Fruit fly (Drosophila melanogaster) whole organism, embryonic: ENCODE measurements around the gene eya.

Experiments used
- Blimp-1 ChIP-seq: fragments of 200-800 bp; sonication (Bioruptor generic); optimal IDR thresholded peaks from 3 replicates; lab custom pipeline; 2018; ENCODE audit warnings: missing biosample characterization, missing genetic modification characterization, mild to moderate bottlenecking, moderate library complexity, missing genetic modification reagents
- C15 ChIP-seq: fragments of 200-800 bp; sonication (Bioruptor generic); IDR thresholded peaks from 3 replicates; pipeline ENCODE4 v1.3.6; 2022; ENCODE audit warnings: missing biosample characterization, missing genetic modification characterization
- CG10431 ChIP-seq: fragments of 200-800 bp; sonication (Bioruptor generic); optimal IDR thresholded peaks from 3 replicates; lab custom pipeline; 2018; ENCODE audit warnings: missing biosample characterization, mild to moderate bottlenecking, missing genetic modification characterization
- CG10462 ChIP-seq: fragments of 200-800 bp; sonication (Bioruptor generic); optimal IDR thresholded peaks from 2 replicates; lab custom pipeline; 2016; ENCODE audit warnings: missing biosample characterization, missing genetic modification characterization
- CG10543 ChIP-seq: fragments of 200-800 bp; sonication (Bioruptor generic); optimal IDR thresholded peaks from 3 replicates; lab custom pipeline; 2017; ENCODE audit warnings: missing biosample characterization, mild to moderate bottlenecking, missing genetic modification characterization, moderate library complexity
- CG11456 ChIP-seq: fragments of 200-800 bp; sonication (Bioruptor generic); IDR thresholded peaks from 3 replicates; pipeline ENCODE4 v1.3.6; 2022; ENCODE audit warnings: missing biosample characterization, missing genetic modification characterization
- CG11696 ChIP-seq: fragments of 200-800 bp; sonication (Bioruptor generic); IDR thresholded peaks from 2 replicates; pipeline ENCODE4 v1.3.6; 2022; ENCODE audit warnings: missing biosample characterization, missing genetic modification characterization
- CG1603 ChIP-seq: fragments of 200-800 bp; sonication (Bioruptor generic); optimal IDR thresholded peaks from 2 replicates; lab custom pipeline; 2019; ENCODE audit warnings: missing biosample characterization, mild to moderate bottlenecking, missing genetic modification characterization, moderate library complexity
- CG17385 ChIP-seq: fragments of 200-800 bp; sonication (Bioruptor generic); optimal IDR thresholded peaks from 3 replicates; lab custom pipeline; 2018; ENCODE audit warnings: missing biosample characterization, mild to moderate bottlenecking, missing genetic modification characterization
- CG17829 ChIP-seq: fragments of 200-800 bp; optimal IDR thresholded peaks from 2 replicates; lab custom pipeline; 2019; ENCODE audit warnings: missing biosample characterization, mild to moderate bottlenecking, missing genetic modification characterization, moderate library complexity
- CG34422 ChIP-seq: fragments of 200-800 bp; sonication (Bioruptor generic); IDR thresholded peaks from 3 replicates; pipeline ENCODE4 v1.3.6; 2022; ENCODE audit warnings: missing biosample characterization, missing genetic modification characterization
- CG42726 ChIP-seq: fragments of 200-800 bp; sonication (Bioruptor generic); IDR thresholded peaks from 2 replicates; pipeline ENCODE4 v1.3.6; 2022; ENCODE audit warnings: missing biosample characterization, missing genetic modification characterization; ENCODE audit not compliant: partially characterized antibody
- CG4617 ChIP-seq: fragments of 200-800 bp; sonication (Bioruptor generic); optimal IDR thresholded peaks from 3 replicates; lab custom pipeline; 2016; ENCODE audit warnings: missing biosample characterization, missing genetic modification characterization, borderline replicate concordance
- CG4854 ChIP-seq: fragments of 200-800 bp; sonication (Bioruptor generic); optimal IDR thresholded peaks from 2 replicates; lab custom pipeline; 2016; ENCODE audit warnings: missing biosample characterization, missing genetic modification characterization, inconsistent platforms
- CG6654 ChIP-seq: fragments of 200-800 bp; sonication (Bioruptor generic); optimal IDR thresholded peaks from 2 replicates; lab custom pipeline; 2017; ENCODE audit warnings: missing biosample characterization, mild to moderate bottlenecking, missing genetic modification characterization
- CG8359 ChIP-seq: fragments of 200-800 bp; sonication (Bioruptor generic); optimal IDR thresholded peaks from 2 replicates; lab custom pipeline; 2017; ENCODE audit warnings: missing biosample characterization, mild to moderate bottlenecking, missing genetic modification characterization, borderline replicate concordance
- CG8924 ChIP-seq: fragments of 200-800 bp; optimal IDR thresholded peaks from 3 replicates; lab custom pipeline; 2019; ENCODE audit warnings: missing biosample characterization, mild to moderate bottlenecking, missing genetic modification characterization, moderate library complexity
- CG9727 ChIP-seq: fragments of 200-800 bp; sonication (Bioruptor generic); optimal IDR thresholded peaks from 3 replicates; lab custom pipeline; 2017; ENCODE audit warnings: missing biosample characterization, mild to moderate bottlenecking, missing genetic modification characterization
- Dll ChIP-seq: fragments of 200-800 bp; sonication (Bioruptor generic); IDR thresholded peaks from 4 replicates; pipeline ENCODE4 v1.3.6; 2022; ENCODE audit warnings: missing biosample characterization, missing genetic modification characterization; ENCODE audit not compliant: partially characterized antibody
- Drgx ChIP-seq: fragments of 200-800 bp; sonication (Bioruptor generic); IDR thresholded peaks from 2 replicates; pipeline ENCODE4 v1.3.6; 2022; ENCODE audit warnings: missing biosample characterization, missing genetic modification characterization
- Eip74EF ChIP-seq, 2 experiments: fragments of 200-800 bp in 1 of 2; fragments of >200 bp in 1 of 2; sonication (Bioruptor generic) in 1 of 2; optimal IDR thresholded peaks; 2 replicates each; lab custom pipeline; 2017 to 2019; ENCODE audit warnings: missing biosample characterization in 2 of 2, missing genetic modification characterization in 2 of 2, mild to moderate bottlenecking in 1 of 2, moderate library complexity in 1 of 2
- Ets97D ChIP-seq: fragments of 200-800 bp; sonication (Bioruptor generic); optimal IDR thresholded peaks from 3 replicates; lab custom pipeline; 2016; ENCODE audit warnings: missing biosample characterization, missing genetic modification characterization
- GATAe ChIP-seq: fragments of 200-800 bp; sonication (Bioruptor generic); conservative IDR thresholded peaks from 2 replicates; pipeline ENCODE4 v1.3.6; 2022; ENCODE audit warnings: missing biosample characterization, missing genetic modification characterization
- Hr51 ChIP-seq, 2 experiments: fragments of 200-800 bp; sonication (Bioruptor generic); optimal IDR thresholded peaks; 2 replicates in 1 of 2; 3 replicates in 1 of 2; lab custom pipeline; 2016 to 2018; ENCODE audit warnings: missing biosample characterization in 2 of 2, missing genetic modification characterization in 2 of 2, mild to moderate bottlenecking in 1 of 2, moderate library complexity in 1 of 2
- Hsf ChIP-seq: fragments of 200-800 bp; sonication (Bioruptor generic); optimal IDR thresholded peaks from 3 replicates; lab custom pipeline; 2016; ENCODE audit warnings: missing biosample characterization, missing genetic modification characterization
- NfI ChIP-seq: fragments of 200-800 bp; sonication (Bioruptor generic); optimal IDR thresholded peaks from 3 replicates; lab custom pipeline; 2018; ENCODE audit warnings: missing biosample characterization, mild to moderate bottlenecking, missing genetic modification characterization, moderate library complexity
- Oli ChIP-seq: fragments of 200-800 bp; sonication (Bioruptor generic); optimal IDR thresholded peaks from 2 replicates; lab custom pipeline; 2018; ENCODE audit warnings: missing biosample characterization, mild to moderate bottlenecking, missing genetic modification characterization, moderate library complexity
- Ptx1 ChIP-seq: fragments of 200-800 bp; sonication (Bioruptor generic); IDR thresholded peaks from 2 replicates; pipeline ENCODE4 v1.3.6; 2022; ENCODE audit warnings: missing biosample characterization, missing genetic modification characterization
- Six4 ChIP-seq: fragments of 200-800 bp; sonication (Bioruptor generic); optimal IDR thresholded peaks from 2 replicates; lab custom pipeline; 2016; ENCODE audit warnings: missing biosample characterization, missing genetic modification characterization
- Sox102F ChIP-seq: fragments of 200-800 bp; sonication (Bioruptor generic); optimal IDR thresholded peaks from 2 replicates; lab custom pipeline; 2018; ENCODE audit warnings: missing biosample characterization, mild to moderate bottlenecking, missing genetic modification characterization, moderate library complexity
- Stat92E ChIP-seq, 3 experiments: fragments of >200 bp in 2 of 3; fragments of 200-800 bp in 1 of 3; sonication (Bioruptor generic) in 1 of 3; optimal IDR thresholded peaks; 2 replicates each; lab custom pipeline; 2017 to 2019; ENCODE audit warnings: missing biosample characterization in 3 of 3, missing genetic modification characterization in 3 of 3, mild to moderate bottlenecking in 1 of 3, moderate library complexity in 1 of 3
- Xrp1 ChIP-seq: fragments of 200-800 bp; sonication (Bioruptor generic); IDR thresholded peaks from 2 replicates; pipeline ENCODE4 v1.3.6; 2022; ENCODE audit warnings: missing biosample characterization, missing genetic modification characterization
- chinmo ChIP-seq: fragments of 200-800 bp; sonication (Bioruptor generic); IDR thresholded peaks from 4 replicates; pipeline ENCODE4 v1.3.6; 2022; ENCODE audit warnings: missing biosample characterization, missing genetic modification characterization; ENCODE audit not compliant: partially characterized antibody
- dmrt11E ChIP-seq: fragments of 200-800 bp; sonication (Bioruptor generic); optimal IDR thresholded peaks from 3 replicates; lab custom pipeline; 2018; ENCODE audit warnings: missing biosample characterization, mild to moderate bottlenecking, missing genetic modification characterization, moderate library complexity
- dmrt99B ChIP-seq: fragments of 200-800 bp; sonication (Bioruptor generic); optimal IDR thresholded peaks from 2 replicates; lab custom pipeline; 2018; ENCODE audit warnings: missing biosample characterization, mild to moderate bottlenecking, missing genetic modification characterization, moderate library complexity
- eve ChIP-seq, 2 experiments: fragments of >200 bp; optimal IDR thresholded peaks; 2 replicates each; lab custom pipeline; 2017; ENCODE audit warnings: missing biosample characterization in 2 of 2, missing genetic modification characterization in 2 of 2
- gem ChIP-seq: fragments of 200-800 bp; sonication (Bioruptor generic); optimal IDR thresholded peaks from 2 replicates; lab custom pipeline; 2019; ENCODE audit warnings: missing biosample characterization, mild to moderate bottlenecking, missing genetic modification characterization, moderate library complexity
- grau ChIP-seq: fragments of 200-800 bp; optimal IDR thresholded peaks from 3 replicates; lab custom pipeline; 2019; ENCODE audit warnings: missing biosample characterization, mild to moderate bottlenecking, missing genetic modification characterization, moderate library complexity
- hkb ChIP-seq, 2 experiments: fragments of 200-800 bp in 1 of 2; fragments of >200 bp in 1 of 2; sonication (Bioruptor generic) in 1 of 2; IDR thresholded peaks in 1 of 2; optimal IDR thresholded peaks in 1 of 2; 2 replicates each; pipeline versions ENCODE4 v1.3.6 to Lab custom; 2017 to 2022; ENCODE audit warnings: missing biosample characterization in 1 of 2, missing genetic modification characterization in 1 of 2
- insv ChIP-seq, 2 experiments: fragments of 200-800 bp; sonication (Bioruptor generic); optimal IDR thresholded peaks; 3 replicates each; lab custom pipeline; 2016 to 2018; ENCODE audit warnings: missing biosample characterization in 2 of 2, missing genetic modification characterization in 2 of 2
- jing ChIP-seq: fragments of 200-800 bp; sonication (Bioruptor generic); optimal IDR thresholded peaks from 2 replicates; lab custom pipeline; 2018; ENCODE audit warnings: missing biosample characterization, mild to moderate bottlenecking, missing genetic modification characterization
- lab ChIP-seq: fragments of 200-800 bp; sonication (Bioruptor generic); optimal IDR thresholded peaks from 3 replicates; lab custom pipeline; 2017; ENCODE audit warnings: missing biosample characterization, missing genetic modification characterization, mild to moderate bottlenecking, moderate library complexity, missing genetic modification reagents
- lmd ChIP-seq: fragments of 200-800 bp; sonication (Bioruptor generic); IDR thresholded peaks from 2 replicates; pipeline ENCODE4 v1.3.6; 2022; ENCODE audit warnings: missing biosample characterization, missing genetic modification characterization
- pan ChIP-seq, 4 experiments: fragments of >200 bp in 3 of 4; fragments of 200-800 bp in 1 of 4; sonication (Bioruptor generic) in 1 of 4; optimal IDR thresholded peaks in 3 of 4; IDR thresholded peaks in 1 of 4; 2 replicates each; pipeline versions ENCODE4 v1.3.6 to Lab custom; 2017 to 2022; ENCODE audit warnings: missing biosample characterization in 2 of 4, missing genetic modification characterization in 2 of 4, mixed read lengths in 1 of 4
- phol ChIP-seq: fragments of 200-800 bp; sonication (Bioruptor generic); optimal IDR thresholded peaks from 3 replicates; lab custom pipeline; 2018; ENCODE audit warnings: missing biosample characterization, mild to moderate bottlenecking, missing genetic modification characterization, moderate library complexity
- pnt ChIP-seq: fragments of 200-800 bp; sonication (Bioruptor generic); optimal IDR thresholded peaks from 3 replicates; lab custom pipeline; 2016; ENCODE audit warnings: missing biosample characterization, missing genetic modification characterization
- sr ChIP-seq: fragments of 200-800 bp; sonication (Bioruptor generic); IDR thresholded peaks from 3 replicates; pipeline ENCODE4 v1.3.6; 2022; ENCODE audit warnings: missing biosample characterization, missing genetic modification characterization
- tin ChIP-seq: fragments of 200-800 bp; sonication (Bioruptor generic); optimal IDR thresholded peaks from 3 replicates; lab custom pipeline; 2016; ENCODE audit warnings: missing biosample characterization, missing genetic modification characterization

Gene eya

dm6 chr2L:6508666-6509065 lies 38.1 kb downstream of the eya start (continued):
- TF ChIP-seq Eip74EF (GFP tag; optimal IDR thresholded peaks at IDR 0.05; lab: Kevin White, UChicago) (peak in 1 of 2 experiments; percentile 22), Oli (tag; lab: Kevin White, UChicago) (peak; percentile 49), CG11456 (GFP tag; lab: Robert Waterston, UW) (no peak), CG4854 (GFP tag; lab: Kevin White, UChicago) (no peak), dmrt99B (tag; lab: Kevin White, UChicago) (peak; percentile 55), Hsf (GFP tag; lab: Kevin White, UChicago) (no peak), Ets97D (GFP tag; lab: Kevin White, UChicago) (no peak), CG10543 (GFP tag; lab: Kevin White, UChicago) (no peak), jing (GFP tag; lab: Kevin White, UChicago) (peak; percentile 6), NfI (GFP tag; lab: Kevin White, UChicago) (no peak), pnt (no peak), lmd (0 out of 2 replicates have a peak, but pooled peaks have one; percentile 22), Six4 (GFP tag; lab: Kevin White, UChicago) (no peak), GATAe (no peak), tin (GFP tag; lab: Kevin White, UChicago) (no peak), CG6654 (GFP tag; lab: Kevin White, UChicago) (no peak), Drgx (GFP tag; lab: Robert Waterston, UW) (peak; percentile 46; the same call in 1 of the 2 replicates), grau (tag; lab: Kevin White, UChicago) (peak; percentile 38), CG17829 (tag; lab: Kevin White, UChicago) (peak; percentile 16), CG4617 (no peak), CG1603 (tag; lab: Kevin White, UChicago) (peak; percentile 46), sr (GFP tag; lab: Robert Waterston, UW) (no peak), CG8359 (GFP tag; lab: Kevin White, UChicago) (no peak), CG9727 (GFP tag; lab: Kevin White, UChicago) (peak; percentile 10), CG8924 (peak; percentile 36), Blimp-1 (GFP tag; lab: Kevin White, UChicago) (peak; percentile 40), CG34422 (no peak), dmrt11E (tag; lab: Kevin White, UChicago) (peak; percentile 46), CG10431 (GFP tag; lab: Kevin White, UChicago) (no peak), lab (peak; percentile 34), pan (optimal IDR thresholded peaks at IDR 0.05; lab: Kevin White, UChicago) (no peak), pan (GFP tag; optimal IDR thresholded peaks at IDR 0.05 in 1 of 2, IDR thresholded peaks at IDR 0.05 in 1 of 2) (peak in 1 of 2 experiments; percentile 37), Dll (GFP tag; lab: Robert Waterston, UW) (no peak), phol (tag; lab: Kevin White, UChicago) (peak; percentile 49), CG42726 (no peak), CG10462 (GFP tag; lab: Kevin White, UChicago) (no peak), Stat92E (GFP tag; optimal IDR thresholded peaks at IDR 0.05; lab: Kevin White, UChicago) (no peak), gem (tag; lab: Kevin White, UChicago) (peak; percentile 69), CG11696 (GFP tag; lab: Robert Waterston, UW) (no peak), Sox102F (GFP tag; lab: Kevin White, UChicago) (peak; percentile 57), Hr51 (GFP tag; optimal IDR thresholded peaks at IDR 0.05; lab: Kevin White, UChicago) (peak in 1 of 2 experiments; percentile 40), C15 (GFP tag; lab: Robert Waterston, UW) (no peak), eve (GFP tag; optimal IDR thresholded peaks at IDR 0.05; lab: Kevin White, UChicago) (peak in 1 of 2 experiments; percentile 51), chinmo (GFP tag; lab: Robert Waterston, UW) (no peak), CG17385 (GFP tag; lab: Kevin White, UChicago) (peak; percentile 29), Ptx1 (0 out of 2 replicates have a peak, but pooled peaks have one; percentile 26), insv (GFP tag; optimal IDR thresholded peaks at IDR 0.05; lab: Kevin White, UChicago) (no peak), hkb (optimal IDR thresholded peaks at IDR 0.05; lab: Kevin White, UChicago) (no peak), hkb (GFP tag; IDR thresholded peaks at IDR 0.05; lab: Robert Waterston, UW) (peak; percentile 36; the same call in 1 of the 2 replicates), Xrp1 (GFP tag; lab: Robert Waterston, UW) (peak; percentile 41; the same call in 1 of the 2 replicates)
